Worm (Caenorhabditis elegans): ENCODE data around the gene tbcc-1.
A peak's percentile ranks its signal among the peaks of the same experiment; 100 is the strongest.

The tbcc-1 gene

DNA sequence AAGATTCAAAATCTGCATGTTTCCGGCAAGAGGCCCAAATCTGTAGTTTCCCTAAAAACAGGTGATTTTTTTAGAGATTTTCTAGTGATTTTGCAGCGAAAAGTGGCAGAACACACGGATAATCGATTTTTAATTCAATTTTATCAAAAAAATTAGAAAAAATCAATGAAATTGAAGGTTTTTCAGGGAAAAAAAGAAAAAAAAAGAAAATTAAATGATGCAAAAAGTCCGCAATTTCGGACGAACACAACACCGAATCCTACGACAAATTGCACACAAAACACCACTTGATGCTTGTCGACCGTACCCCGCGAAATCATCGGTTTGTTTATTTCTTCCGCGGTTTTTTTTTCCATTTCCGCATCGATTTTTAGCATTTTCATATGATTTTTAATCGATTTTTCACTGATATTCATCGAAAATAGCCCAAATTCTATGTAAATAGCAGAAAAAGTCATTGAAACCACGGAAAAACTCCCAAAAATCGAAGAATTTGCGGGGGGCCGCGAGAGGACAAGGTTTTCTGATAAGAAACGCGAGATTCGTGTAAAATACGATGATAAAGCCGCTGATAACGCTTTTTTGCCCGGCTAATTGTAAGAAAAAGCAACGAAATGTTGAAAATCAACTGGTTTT, 26.8 kb downstream of the tbcc-1 start, which contains the start of gene tufm-1 (continued):
- TF ChIP-seq nhr-76 (tag; optimal IDR thresholded peaks at IDR 0.05) (no peak), lin-35 (GFP tag; optimal IDR thresholded peaks at IDR 0.05) (peak; percentile 74 to 78), C16A3.4 (tag; optimal IDR thresholded peaks at IDR 0.05) (peak; percentile 47), C34B4.2 (tag; optimal IDR thresholded peaks at IDR 0.05) (no peak), pax-3 (tag; optimal IDR thresholded peaks at IDR 0.05) (no peak), jun-1 (tag; optimal IDR thresholded peaks at IDR 0.05) (peak; percentile 47), hlh-4 (tag; optimal IDR thresholded peaks at IDR 0.05) (no peak), lin-39 (tag; optimal IDR thresholded peaks at IDR 0.05) (no peak), Y116A8C.19 (tag; optimal IDR thresholded peaks at IDR 0.05; ENCODE audit: borderline replicate concordance) (no peak), ceh-8 (GFP tag; optimal IDR thresholded peaks at IDR 0.05) (no peak), snu-23 (GFP tag; optimal IDR thresholded peaks at IDR 0.05) (peak; percentile 75), efl-1 (optimal IDR thresholded peaks at IDR 0.05) (peak; percentile 73 to 75), efl-1 (GFP tag; optimal IDR thresholded peaks at IDR 0.05 in 1 of 2) (peak; percentile 78 to 97), elt-3 (tag; optimal IDR thresholded peaks at IDR 0.05) (peak in 1 of 6 experiments; percentile 31), nhr-90 (tag; optimal IDR thresholded peaks at IDR 0.05; ENCODE audit: poor library complexity) (no peak), sox-4 (tag; optimal IDR thresholded peaks at IDR 0.05) (no peak), pqm-1 (tag; optimal IDR thresholded peaks at IDR 0.05) (no peak), mab-9 (GFP tag; IDR thresholded peaks at IDR 0.05) (no peak), zip-4 (GFP tag; optimal IDR thresholded peaks at IDR 0.05) (no peak), lin-15B (tag; optimal IDR thresholded peaks at IDR 0.05) (peak; percentile 33), nhr-77 (tag; optimal IDR thresholded peaks at IDR 0.05) (no peak), nhr-20 (tag; optimal IDR thresholded peaks at IDR 0.05) (no peak), sptf-1 (tag; optimal IDR thresholded peaks at IDR 0.05) (no peak), ceh-82 (tag; optimal IDR thresholded peaks at IDR 0.05) (peak; percentile 22 to 74 (median 37)), alr-1 (tag; optimal IDR thresholded peaks at IDR 0.05; ENCODE audit: borderline replicate concordance) (no peak), mep-1 (tag; optimal IDR thresholded peaks at IDR 0.05) (peak; percentile 61), zag-1 (tag; optimal IDR thresholded peaks at IDR 0.05) (no peak), hpl-2 (GFP tag; optimal IDR thresholded peaks at IDR 0.05) (no peak), ceh-63 (GFP tag; optimal IDR thresholded peaks at IDR 0.05) (no peak), unc-98 (GFP tag; IDR thresholded peaks at IDR 0.05) (no peak), lsy-2 (tag; optimal IDR thresholded peaks at IDR 0.05) (peak; percentile 93 to 98), mdl-1 (tag; optimal IDR thresholded peaks at IDR 0.05) (peak in 1 of 2 experiments; percentile 26)

DNA sequence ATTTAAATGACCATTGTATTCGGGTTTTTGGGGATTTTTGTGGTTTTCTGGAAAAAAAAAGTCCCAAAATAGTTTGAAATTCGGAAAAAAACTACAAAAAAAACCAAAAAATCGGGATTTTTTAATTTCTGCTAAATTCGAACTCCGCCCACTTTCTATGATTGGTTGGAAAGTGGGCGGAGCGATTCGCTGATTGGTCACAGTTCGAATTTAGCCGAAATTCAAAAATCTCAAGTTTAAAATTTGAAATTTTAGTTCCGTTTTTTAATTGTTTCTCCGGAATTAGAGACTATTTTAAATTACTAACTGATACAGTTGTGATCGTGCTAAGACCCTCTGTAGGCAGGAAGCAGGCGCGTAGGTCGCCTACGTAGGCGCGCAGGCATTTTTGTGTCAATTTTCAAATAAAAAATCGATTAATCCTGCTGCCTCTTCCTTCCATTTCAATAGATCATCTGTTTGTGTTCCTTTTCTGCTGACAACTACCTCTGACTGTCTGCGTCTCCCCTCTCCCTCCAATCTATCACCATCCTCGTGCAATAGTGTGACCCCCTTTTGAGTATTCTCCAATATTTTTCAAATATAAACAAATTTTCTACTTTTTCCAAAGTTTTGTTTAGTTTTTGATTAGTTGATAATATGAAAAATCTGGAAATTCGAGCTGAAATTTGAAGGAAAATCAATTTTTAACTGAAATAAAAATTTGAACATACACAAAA, 28.1 kb downstream of the tbcc-1 start:
- TF ChIP-seq nhr-90 (tag; optimal IDR thresholded peaks at IDR 0.05; ENCODE audit: poor library complexity) (no peak), nhr-84 (tag; optimal IDR thresholded peaks at IDR 0.05) (no peak), Y116A8C.19 (tag; optimal IDR thresholded peaks at IDR 0.05; ENCODE audit: borderline replicate concordance) (no peak), dsc-1 (tag; optimal IDR thresholded peaks at IDR 0.05) (no peak), nhr-71 (tag; optimal IDR thresholded peaks at IDR 0.05) (no peak), dpl-1 (GFP tag; optimal IDR thresholded peaks at IDR 0.05) (peak in 1 of 3 experiments; percentile 11), lsy-2 (tag; optimal IDR thresholded peaks at IDR 0.05) (no peak), sox-4 (tag; optimal IDR thresholded peaks at IDR 0.05) (no peak), grh-1 (GFP tag; IDR thresholded peaks at IDR 0.05) (no peak), efl-1 (optimal IDR thresholded peaks at IDR 0.05) (peak in 1 of 2 experiments; percentile 11), efl-1 (GFP tag; optimal IDR thresholded peaks at IDR 0.05 in 1 of 2) (peak in 1 of 2 experiments; percentile 88), mep-1 (tag; optimal IDR thresholded peaks at IDR 0.05) (no peak), blmp-1 (tag; optimal IDR thresholded peaks at IDR 0.05) (peak; percentile 7), ceh-82 (tag; optimal IDR thresholded peaks at IDR 0.05) (no peak), jun-1 (tag; optimal IDR thresholded peaks at IDR 0.05) (no peak)

Measured in whole organism, L1 larva.